Fruit fly (Drosophila melanogaster): ENCODE data around the gene koko.

Gene koko

dm6 chr3R:18360630-18361260, 42.1 kb upstream of the koko start, which contains the start of gene CG15803:
Gene CG15803 (minus strand): TSS chr3R:18360728.
- TF ChIP-seq Vsx2 (GFP tag; optimal IDR thresholded peaks at IDR 0.05; ENCODE audit: partially characterized antibody) = peak; percentile 37
- TF ChIP-seq h (GFP tag; optimal IDR thresholded peaks at IDR 0.05) = no peak

dm6 chr3R:18361694-18362093, 41.1 kb upstream of the koko start, which contains the start of gene hmw:
Gene hmw (plus strand): TSS chr3R:18361994.
- TF ChIP-seq rgr (GFP tag; optimal IDR thresholded peaks at IDR 0.05) (no peak), Hr83 (GFP tag; optimal IDR thresholded peaks at IDR 0.05; ENCODE audit: poor library complexity, severe bottlenecking) (no peak), Sp1 (GFP tag; optimal IDR thresholded peaks at IDR 0.05) (no peak), sage (GFP tag; optimal IDR thresholded peaks at IDR 0.05) (no peak), h (GFP tag; optimal IDR thresholded peaks at IDR 0.05) (no peak), Abd-B (GFP tag; optimal IDR thresholded peaks at IDR 0.05) (no peak), psq (GFP tag; optimal IDR thresholded peaks at IDR 0.05) (no peak), GATAd (GFP tag; optimal IDR thresholded peaks at IDR 0.05) (no peak), Hr78 (GFP tag; optimal IDR thresholded peaks at IDR 0.05) (no peak), ey (GFP tag; optimal IDR thresholded peaks at IDR 0.05) (no peak), HLH106 (tag; optimal IDR thresholded peaks at IDR 0.05) (no peak), lola (GFP tag; optimal IDR thresholded peaks at IDR 0.05) (no peak), fru (GFP tag; optimal IDR thresholded peaks at IDR 0.05) (no peak), dsf (GFP tag; optimal IDR thresholded peaks at IDR 0.05; ENCODE audit: borderline replicate concordance) (no peak), dmrt93B (GFP tag; optimal IDR thresholded peaks at IDR 0.05) (no peak)

- TF ChIP-seq Dif (GFP tag; optimal IDR thresholded peaks at IDR 0.05; ENCODE audit: partially characterized antibody) (no peak), sage (GFP tag; optimal IDR thresholded peaks at IDR 0.05) (no peak), psq (GFP tag; optimal IDR thresholded peaks at IDR 0.05) (no peak), Mio (GFP tag; optimal IDR thresholded peaks at IDR 0.05) (no peak), N (GFP tag; optimal IDR thresholded peaks at IDR 0.05) (no peak), dsf (GFP tag; optimal IDR thresholded peaks at IDR 0.05; ENCODE audit: borderline replicate concordance) (no peak), HLH106 (tag; optimal IDR thresholded peaks at IDR 0.05) (peak; percentile 57), CG32264 (GFP tag; optimal IDR thresholded peaks at IDR 0.05) (no peak), Rel (GFP tag; optimal IDR thresholded peaks at IDR 0.05) (no peak), Rel (tag; optimal IDR thresholded peaks at IDR 0.05) (no peak), Vsx2 (GFP tag; optimal IDR thresholded peaks at IDR 0.05; ENCODE audit: partially characterized antibody) (no peak), CG9705 (GFP tag; optimal IDR thresholded peaks at IDR 0.05) (no peak), Myc (optimal IDR thresholded peaks at IDR 0.05) (peak; percentile 4), CrebA (GFP tag; optimal IDR thresholded peaks at IDR 0.05; ENCODE audit: borderline replicate concordance) (no peak), lola (GFP tag; optimal IDR thresholded peaks at IDR 0.05) (no peak), Dfd (GFP tag; optimal IDR thresholded peaks at IDR 0.05) (no peak), h (GFP tag; optimal IDR thresholded peaks at IDR 0.05) (no peak), woc (GFP tag; optimal IDR thresholded peaks at IDR 0.05) (peak; percentile 58), tai (GFP tag; optimal IDR thresholded peaks at IDR 0.05) (no peak), pan (optimal IDR thresholded peaks at IDR 0.05) (no peak), sv (GFP tag; optimal IDR thresholded peaks at IDR 0.05) (peak; percentile 14), fru (GFP tag; optimal IDR thresholded peaks at IDR 0.05) (no peak), br (GFP tag; optimal IDR thresholded peaks at IDR 0.05) (no peak), GATAd (GFP tag; optimal IDR thresholded peaks at IDR 0.05) (no peak), OdsH (GFP tag; optimal IDR thresholded peaks at IDR 0.05) (no peak), dmrt93B (GFP tag; optimal IDR thresholded peaks at IDR 0.05) (peak; percentile 20), foxo (GFP tag; optimal IDR thresholded peaks at IDR 0.05) (peak in 1 of 2 experiments; percentile 47), Abd-B (GFP tag; optimal IDR thresholded peaks at IDR 0.05) (no peak), ey (GFP tag; optimal IDR thresholded peaks at IDR 0.05) (peak; percentile 7), brk (GFP tag; optimal IDR thresholded peaks at IDR 0.05) (no peak)
These were observed 36.7 kb upstream of the koko start, which contains the start of the genes WRNexo and Nup43 for dm6 chr3R:18365978-18366643. Gene WRNexo (minus strand): TSS chr3R:18366162. Gene Nup43 (plus strand): TSS chr3R:18366638.

- TF ChIP-seq Sp1 (GFP tag; optimal IDR thresholded peaks at IDR 0.05) = no peak
- TF ChIP-seq Dfd (GFP tag; optimal IDR thresholded peaks at IDR 0.05) = no peak
- TF ChIP-seq Vsx2 (GFP tag; optimal IDR thresholded peaks at IDR 0.05; ENCODE audit: partially characterized antibody) = no peak
- no peak for TF ChIP-seq jim (GFP tag; optimal IDR thresholded peaks at IDR 0.05)
These were observed 36.2 kb upstream of the koko start for dm6 chr3R:18366644-18366985.
